Fruit fly (Drosophila melanogaster): ENCODE data around the gene CG14142.

dm6 chr3L:11124841-11125240 lies 48.5 kb upstream of the CG14142 start:
- TF ChIP-seq N (GFP tag; optimal IDR thresholded peaks at IDR 0.05) (no peak), br (GFP tag; optimal IDR thresholded peaks at IDR 0.05) (no peak), brk (GFP tag; optimal IDR thresholded peaks at IDR 0.05) (no peak), h (GFP tag; optimal IDR thresholded peaks at IDR 0.05) (no peak), psq (GFP tag; optimal IDR thresholded peaks at IDR 0.05) (no peak), CrebA (GFP tag; optimal IDR thresholded peaks at IDR 0.05; ENCODE audit: borderline replicate concordance) (no peak), ey (GFP tag; optimal IDR thresholded peaks at IDR 0.05) (no peak), Myc (optimal IDR thresholded peaks at IDR 0.05) (no peak), usp (GFP tag; optimal IDR thresholded peaks at IDR 0.05) (no peak), Dfd (GFP tag; optimal IDR thresholded peaks at IDR 0.05) (no peak), Abd-B (GFP tag; optimal IDR thresholded peaks at IDR 0.05) (no peak), sv (GFP tag; optimal IDR thresholded peaks at IDR 0.05) (no peak), dl (GFP tag; optimal IDR thresholded peaks at IDR 0.05; ENCODE audit: insufficient read depth in 1 of 2, partially characterized antibody in 2 of 2) (no peak)
